Worm (Caenorhabditis elegans): Measurements from ENCODE around the gene C27C12.4.

The C27C12.4 gene

ce11 chrX:14818464-14819259 lies 35.2 kb upstream of the C27C12.4 start, which contains the start of gene epn-1 (continued):
- TF ChIP-seq elt-1 (tag; optimal IDR thresholded peaks at IDR 0.05) (peak; percentile 82), lsy-12 (tag; optimal IDR thresholded peaks at IDR 0.05) (peak; percentile 94)

ce11 chrX:14819495-14819894 lies 34.4 kb upstream of the C27C12.4 start:
- TF ChIP-seq nfya-1 (tag; optimal IDR thresholded peaks at IDR 0.05; ENCODE audit: insufficient read depth) = no peak
- TF ChIP-seq unc-62 (GFP tag; optimal IDR thresholded peaks at IDR 0.05) = no peak
- TF ChIP-seq ama-1 (optimal IDR thresholded peaks at IDR 0.05) = peak; percentile 18
- TF ChIP-seq pha-4 (tag; optimal IDR thresholded peaks at IDR 0.05) = peak; percentile 18
- peak; percentile 26 for TF ChIP-seq nhr-25 (tag; optimal IDR thresholded peaks at IDR 0.05)
- TF ChIP-seq nhr-43 (tag; optimal IDR thresholded peaks at IDR 0.05; ENCODE audit: poor library complexity, severe bottlenecking) = peak; percentile 4
- peak; percentile 33 for TF ChIP-seq nhr-23 (tag; optimal IDR thresholded peaks at IDR 0.05)
- TF ChIP-seq R02D3.7 (tag; optimal IDR thresholded peaks at IDR 0.05) = no peak
- no peak for TF ChIP-seq fos-1 (tag; optimal IDR thresholded peaks at IDR 0.05)
- no peak for TF ChIP-seq nhr-77 (tag; optimal IDR thresholded peaks at IDR 0.05)
- peak; percentile 21 for TF ChIP-seq lin-39 (tag; optimal IDR thresholded peaks at IDR 0.05)

ce11 chrX:14824490-14825050 lies 29.3 kb upstream of the C27C12.4 start, which contains the start of gene mbk-1:
Gene mbk-1 (minus strand): TSS chrX:14824540.
- TF ChIP-seq zag-1 (tag; optimal IDR thresholded peaks at IDR 0.05) (no peak), elt-3 (tag; optimal IDR thresholded peaks at IDR 0.05) (no peak), ceh-28 (tag; optimal IDR thresholded peaks at IDR 0.05) (peak; percentile 26), tbx-2 (tag; optimal IDR thresholded peaks at IDR 0.05) (peak; percentile 26), mml-1 (tag; optimal IDR thresholded peaks at IDR 0.05) (no peak), lin-15B (tag; optimal IDR thresholded peaks at IDR 0.05) (peak; percentile 49), ztf-11 (tag; optimal IDR thresholded peaks at IDR 0.05) (no peak), R02D3.7 (tag; optimal IDR thresholded peaks at IDR 0.05) (no peak), lin-39 (tag; optimal IDR thresholded peaks at IDR 0.05) (peak; percentile 81), nhr-23 (tag; optimal IDR thresholded peaks at IDR 0.05) (peak; percentile 59), ama-1 (optimal IDR thresholded peaks at IDR 0.05) (peak; percentile 37), fos-1 (tag; optimal IDR thresholded peaks at IDR 0.05) (no peak), nfya-1 (tag; optimal IDR thresholded peaks at IDR 0.05; ENCODE audit: insufficient read depth) (peak; percentile 80), unc-62 (GFP tag; optimal IDR thresholded peaks at IDR 0.05) (no peak), snpc-4 (tag; optimal IDR thresholded peaks at IDR 0.05) (peak; percentile 35), nhr-28 (tag; optimal IDR thresholded peaks at IDR 0.05) (no peak), egl-27 (tag; optimal IDR thresholded peaks at IDR 0.05) (no peak), nhr-43 (tag; optimal IDR thresholded peaks at IDR 0.05; ENCODE audit: poor library complexity, severe bottlenecking) (peak; percentile 22), hmg-11 (tag; optimal IDR thresholded peaks at IDR 0.05) (peak; percentile 81), fkh-2 (tag; optimal IDR thresholded peaks at IDR 0.05) (no peak), nhr-77 (tag; optimal IDR thresholded peaks at IDR 0.05) (no peak), pha-4 (tag; optimal IDR thresholded peaks at IDR 0.05) (peak; percentile 90), nhr-11 (tag; optimal IDR thresholded peaks at IDR 0.05) (no peak), pqm-1 (tag; optimal IDR thresholded peaks at IDR 0.05) (peak; percentile 47), jun-1 (tag; optimal IDR thresholded peaks at IDR 0.05) (peak; percentile 51), mdl-1 (tag; optimal IDR thresholded peaks at IDR 0.05) (peak; percentile 26), ceh-9 (tag; optimal IDR thresholded peaks at IDR 0.05) (no peak), egl-5 (tag; optimal IDR thresholded peaks at IDR 0.05) (peak; percentile 63), nhr-67 (tag; optimal IDR thresholded peaks at IDR 0.05) (no peak), elt-2 (tag; optimal IDR thresholded peaks at IDR 0.05) (peak; percentile 73), nhr-237 (tag; optimal IDR thresholded peaks at IDR 0.05) (no peak), skn-1 (tag; optimal IDR thresholded peaks at IDR 0.05) (no peak), nhr-25 (tag; optimal IDR thresholded peaks at IDR 0.05) (peak; percentile 76), lsy-12 (tag; optimal IDR thresholded peaks at IDR 0.05) (no peak)

- TF ChIP-seq nhr-25 (tag; optimal IDR thresholded peaks at IDR 0.05) (no peak), ZK546.5 (tag; optimal IDR thresholded peaks at IDR 0.05) (no peak)
Observed at ce11 chrX:14828766-14829165, 25.1 kb upstream of the C27C12.4 start.
